Worm (Caenorhabditis elegans) whole organism, L3 larva: ENCODE measurements around the gene clec-258.

ENCODE experiments used
- ama-1 ChIP-seq: fragments of 150-350 bp; optimal IDR thresholded peaks from 2 replicates; lab custom pipeline; 2018
- ceh-82 ChIP-seq: fragments of 150-350 bp; optimal IDR thresholded peaks from 2 replicates; lab custom pipeline; 2014; ENCODE audit warnings: missing biosample characterization, missing genetic modification characterization
- elt-3 ChIP-seq, 3 experiments: fragments of 150-350 bp in 1 of 3; sonication (generic microtip) in 2 of 3; optimal IDR thresholded peaks; 2 replicates in 2 of 3; 4 replicates in 1 of 3; lab custom pipeline; 2014 to 2017; ENCODE audit warnings: missing biosample characterization in 3 of 3, missing genetic modification characterization in 3 of 3
- nhr-23 ChIP-seq: fragments of 150-350 bp; optimal IDR thresholded peaks from 2 replicates; lab custom pipeline; 2014; ENCODE audit warnings: missing biosample characterization, missing genetic modification reagents, missing genetic modification characterization
- nhr-237 ChIP-seq: fragments of 150-350 bp; optimal IDR thresholded peaks from 2 replicates; lab custom pipeline; 2014; ENCODE audit warnings: missing biosample characterization, missing genetic modification characterization
- nhr-77 ChIP-seq: fragments of 150-350 bp; optimal IDR thresholded peaks from 2 replicates; lab custom pipeline; 2014; ENCODE audit warnings: missing biosample characterization, missing genetic modification characterization

ce11 chrV:19744210-19744609 is 44.0 kb upstream of the clec-258 start:
- TF ChIP-seq nhr-237 (tag; lab: Kevin White, UChicago) (no peak), ama-1 (lab: Kevin White, UChicago) (no peak), ceh-82 (tag; lab: Kevin White, UChicago) (no peak), nhr-23 (tag; lab: Kevin White, UChicago) (no peak), elt-3 (tag; optimal IDR thresholded peaks at IDR 0.05; lab: Kevin White, UChicago) (no peak), nhr-77 (tag; lab: Kevin White, UChicago) (no peak)
